Fruit fly (Drosophila melanogaster) whole organism, embryonic: ENCODE data around the gene Nup107.

Experiments used
- B-H1 ChIP-seq: fragments of 200-800 bp; sonication (Bioruptor generic); IDR thresholded peaks from 3 replicates; pipeline ENCODE4 v1.3.6; 2022; ENCODE audit warnings: missing biosample characterization, missing genetic modification characterization
- CG10274 ChIP-seq: fragments of 200-800 bp; sonication (Bioruptor generic); optimal IDR thresholded peaks from 3 replicates; lab custom pipeline; 2017; ENCODE audit warnings: missing biosample characterization, mild to moderate bottlenecking, missing genetic modification characterization
- CG10321 ChIP-seq: fragments of 200-800 bp; sonication (Bioruptor generic); IDR thresholded peaks from 2 replicates; pipeline ENCODE4 v1.3.6; 2022; ENCODE audit warnings: missing biosample characterization, missing genetic modification characterization
- CG10565 ChIP-seq: fragments of 200-800 bp; sonication (Bioruptor generic); optimal IDR thresholded peaks from 3 replicates; lab custom pipeline; 2016; ENCODE audit warnings: missing biosample characterization, mild to moderate bottlenecking, missing genetic modification characterization
- CG11560 ChIP-seq: fragments of 200-800 bp; sonication (Bioruptor generic); IDR thresholded peaks from 3 replicates; pipeline ENCODE4 v1.3.6; 2022; ENCODE audit warnings: missing biosample characterization, missing genetic modification characterization
- CG12391 ChIP-seq: fragments of 200-800 bp; sonication (Bioruptor generic); optimal IDR thresholded peaks from 3 replicates; lab custom pipeline; 2018; ENCODE audit warnings: missing biosample characterization, mild to moderate bottlenecking, missing genetic modification characterization, moderate library complexity
- CG15011 ChIP-seq: fragments of 200-800 bp; sonication (Bioruptor generic); optimal IDR thresholded peaks from 3 replicates; lab custom pipeline; 2018; ENCODE audit warnings: missing biosample characterization, mild to moderate bottlenecking, missing genetic modification characterization
- CG15073 ChIP-seq: fragments of 200-800 bp; sonication (Bioruptor generic); optimal IDR thresholded peaks from 2 replicates; lab custom pipeline; 2016; ENCODE audit warnings: missing biosample characterization, missing genetic modification characterization
- CG15479 ChIP-seq: fragments of 200-800 bp; sonication (Bioruptor generic); optimal IDR thresholded peaks from 3 replicates; lab custom pipeline; 2019; ENCODE audit warnings: missing biosample characterization, mild to moderate bottlenecking, missing genetic modification characterization, moderate library complexity
- CG17186 ChIP-seq: fragments of 200-800 bp; sonication (Bioruptor generic); optimal IDR thresholded peaks from 3 replicates; lab custom pipeline; 2017; ENCODE audit warnings: missing biosample characterization, missing genetic modification reagents, missing genetic modification characterization
- CG2875 ChIP-seq: fragments of 200-800 bp; sonication (Bioruptor generic); optimal IDR thresholded peaks from 2 replicates; lab custom pipeline; 2017; ENCODE audit warnings: missing biosample characterization, mild to moderate bottlenecking, missing genetic modification characterization, missing genetic modification reagents
- CG3065 ChIP-seq: fragments of 200-800 bp; sonication (Bioruptor generic); optimal IDR thresholded peaks from 2 replicates; lab custom pipeline; 2016; ENCODE audit warnings: missing biosample characterization, missing genetic modification characterization
- CG3163 ChIP-seq: fragments of 200-800 bp; sonication (Bioruptor generic); optimal IDR thresholded peaks from 3 replicates; lab custom pipeline; 2016; ENCODE audit warnings: missing biosample characterization, missing genetic modification characterization
- CG33213 ChIP-seq: fragments of 200-800 bp; sonication (Bioruptor generic); optimal IDR thresholded peaks from 3 replicates; lab custom pipeline; 2016; ENCODE audit warnings: missing biosample characterization, missing genetic modification characterization
- CG34422 ChIP-seq: fragments of 200-800 bp; sonication (Bioruptor generic); IDR thresholded peaks from 3 replicates; pipeline ENCODE4 v1.3.6; 2022; ENCODE audit warnings: missing biosample characterization, missing genetic modification characterization
- CG4617 ChIP-seq: fragments of 200-800 bp; sonication (Bioruptor generic); optimal IDR thresholded peaks from 3 replicates; lab custom pipeline; 2016; ENCODE audit warnings: missing biosample characterization, missing genetic modification characterization, borderline replicate concordance
- CG6813 ChIP-seq: fragments of 200-800 bp; sonication (Bioruptor generic); optimal IDR thresholded peaks from 2 replicates; lab custom pipeline; 2017; ENCODE audit warnings: missing biosample characterization, missing genetic modification characterization, mild to moderate bottlenecking, moderate library complexity, missing genetic modification reagents
- CG7271 ChIP-seq: fragments of 200-800 bp; sonication (Bioruptor generic); optimal IDR thresholded peaks from 2 replicates; lab custom pipeline; 2018; ENCODE audit warnings: missing biosample characterization, mild to moderate bottlenecking, missing genetic modification characterization, moderate library complexity
- CG7357 ChIP-seq: fragments of 200-800 bp; sonication (Bioruptor generic); IDR thresholded peaks from 3 replicates; pipeline ENCODE4 v1.3.6; 2022; ENCODE audit warnings: missing biosample characterization, missing genetic modification characterization
- CG9215 ChIP-seq: fragments of 200-800 bp; sonication (Bioruptor generic); IDR thresholded peaks from 2 replicates; pipeline ENCODE4 v1.3.6; 2022; ENCODE audit warnings: missing biosample characterization, missing genetic modification characterization
- CG9932 ChIP-seq: fragments of 200-800 bp; sonication (Bioruptor generic); IDR thresholded peaks from 2 replicates; pipeline ENCODE4 v1.3.6; 2022; ENCODE audit warnings: missing biosample characterization, missing genetic modification characterization
- Dip3 ChIP-seq: fragments of 200-800 bp; sonication (Bioruptor generic); optimal IDR thresholded peaks from 3 replicates; lab custom pipeline; 2016; ENCODE audit warnings: missing biosample characterization, missing genetic modification characterization
- Hey ChIP-seq: fragments of 200-800 bp; sonication (Bioruptor generic); optimal IDR thresholded peaks from 3 replicates; lab custom pipeline; 2018; ENCODE audit warnings: missing biosample characterization, mild to moderate bottlenecking, missing genetic modification characterization
- HmgD ChIP-seq: fragments of 200-800 bp; sonication (Bioruptor generic); optimal IDR thresholded peaks from 3 replicates; lab custom pipeline; 2016; ENCODE audit warnings: missing biosample characterization, missing genetic modification characterization
- Hr3 ChIP-seq: fragments of 200-800 bp; sonication (Bioruptor generic); optimal IDR thresholded peaks from 3 replicates; lab custom pipeline; 2016; ENCODE audit warnings: missing biosample characterization, missing genetic modification characterization
- Oli ChIP-seq: fragments of 200-800 bp; sonication (Bioruptor generic); optimal IDR thresholded peaks from 2 replicates; lab custom pipeline; 2018; ENCODE audit warnings: missing biosample characterization, mild to moderate bottlenecking, missing genetic modification characterization, moderate library complexity
- Rfx ChIP-seq: fragments of 200-800 bp; sonication (Bioruptor generic); IDR thresholded peaks from 2 replicates; pipeline ENCODE4 v1.3.6; 2022; ENCODE audit warnings: missing biosample characterization, missing genetic modification characterization
- Six4 ChIP-seq: fragments of 200-800 bp; sonication (Bioruptor generic); optimal IDR thresholded peaks from 2 replicates; lab custom pipeline; 2016; ENCODE audit warnings: missing biosample characterization, missing genetic modification characterization
- TFAM ChIP-seq: fragments of 200-800 bp; sonication (Bioruptor generic); optimal IDR thresholded peaks from 2 replicates; lab custom pipeline; 2017; ENCODE audit warnings: missing biosample characterization, missing genetic modification characterization, inconsistent platforms
- ase ChIP-seq: fragments of 200-800 bp; sonication (Bioruptor generic); IDR thresholded peaks from 3 replicates; pipeline ENCODE4 v1.3.6; 2022; ENCODE audit warnings: missing biosample characterization, missing genetic modification characterization
- bcd ChIP-seq: fragments of 200-800 bp; sonication (Bioruptor generic); optimal IDR thresholded peaks from 2 replicates; lab custom pipeline; 2017; ENCODE audit warnings: missing biosample characterization, mild to moderate bottlenecking, missing genetic modification characterization
- chinmo ChIP-seq: fragments of 200-800 bp; sonication (Bioruptor generic); IDR thresholded peaks from 4 replicates; pipeline ENCODE4 v1.3.6; 2022; ENCODE audit warnings: missing biosample characterization, missing genetic modification characterization; ENCODE audit not compliant: partially characterized antibody
- esg ChIP-seq: fragments of 200-800 bp; sonication (Bioruptor generic); conservative IDR thresholded peaks from 2 replicates; pipeline ENCODE4 v1.3.6; 2022; ENCODE audit warnings: missing biosample characterization, missing genetic modification characterization
- hb ChIP-seq: fragments of 200-800 bp; sonication (Bioruptor generic); IDR thresholded peaks from 3 replicates; pipeline ENCODE4 v1.3.6; 2022; ENCODE audit warnings: missing biosample characterization, missing genetic modification characterization; ENCODE audit not compliant: partially characterized antibody
- her ChIP-seq: fragments of 200-800 bp; sonication (Bioruptor generic); optimal IDR thresholded peaks from 2 replicates; lab custom pipeline; 2016; ENCODE audit warnings: missing biosample characterization, missing genetic modification characterization
- jigr1 ChIP-seq: fragments of 200-800 bp; sonication (Bioruptor generic); IDR thresholded peaks from 3 replicates; pipeline ENCODE4 v1.3.6; 2022; ENCODE audit warnings: missing biosample characterization, missing genetic modification characterization
- jumu ChIP-seq: fragments of 200-800 bp; sonication (Bioruptor generic); optimal IDR thresholded peaks from 3 replicates; lab custom pipeline; 2016; ENCODE audit warnings: missing biosample characterization, missing genetic modification characterization
- kni ChIP-seq: fragments of 200-800 bp; sonication (Bioruptor generic); optimal IDR thresholded peaks from 3 replicates; lab custom pipeline; 2017; ENCODE audit warnings: mild to moderate bottlenecking, missing biosample characterization, missing genetic modification reagents, missing genetic modification characterization
- lola ChIP-seq, 3 experiments: fragments of >200 bp in 2 of 3; fragments of 200-800 bp in 1 of 3; sonication (Bioruptor generic) in 1 of 3; optimal IDR thresholded peaks; 2 replicates each; lab custom pipeline; 2017 to 2019; ENCODE audit warnings: missing biosample characterization in 3 of 3, missing genetic modification characterization in 3 of 3, mild to moderate bottlenecking in 1 of 3, moderate library complexity in 1 of 3
- luna ChIP-seq: fragments of 200-800 bp; sonication (Bioruptor generic); optimal IDR thresholded peaks from 2 replicates; lab custom pipeline; 2016; ENCODE audit warnings: missing biosample characterization, missing genetic modification characterization
- mam ChIP-seq: fragments of 200-800 bp; sonication (Bioruptor generic); optimal IDR thresholded peaks from 3 replicates; lab custom pipeline; 2016; ENCODE audit warnings: missing biosample characterization, missing genetic modification characterization
- nerfin-2 ChIP-seq: fragments of 200-800 bp; sonication (Bioruptor generic); IDR thresholded peaks from 2 replicates; pipeline ENCODE4 v1.3.6; 2022; ENCODE audit warnings: missing biosample characterization, missing genetic modification characterization; ENCODE audit not compliant: partially characterized antibody
- pb ChIP-seq: fragments of 200-800 bp; sonication (Bioruptor generic); optimal IDR thresholded peaks from 3 replicates; lab custom pipeline; 2016; ENCODE audit warnings: missing biosample characterization, missing genetic modification characterization
- psq ChIP-seq: fragments of 200-800 bp; sonication (Bioruptor generic); optimal IDR thresholded peaks from 2 replicates; lab custom pipeline; 2017; ENCODE audit warnings: missing biosample characterization, missing genetic modification characterization
- ranshi ChIP-seq: fragments of 200-800 bp; sonication (Bioruptor generic); IDR thresholded peaks from 2 replicates; pipeline ENCODE4 v1.3.6; 2022; ENCODE audit warnings: missing biosample characterization, missing genetic modification characterization
- slou ChIP-seq: fragments of 200-800 bp; sonication (Bioruptor generic); optimal IDR thresholded peaks from 3 replicates; lab custom pipeline; 2016; ENCODE audit warnings: missing biosample characterization, missing genetic modification characterization
- toy ChIP-seq: fragments of 200-800 bp; sonication (Bioruptor generic); IDR thresholded peaks from 2 replicates; pipeline ENCODE4 v1.3.6; 2022; ENCODE audit warnings: missing biosample characterization, missing genetic modification characterization
- usp ChIP-seq: fragments of >200 bp; optimal IDR thresholded peaks from 2 replicates; lab custom pipeline; 2017; ENCODE audit warnings: missing biosample characterization, missing genetic modification characterization
- wek ChIP-seq: fragments of 200-800 bp; sonication (Bioruptor generic); optimal IDR thresholded peaks from 3 replicates; lab custom pipeline; 2018; ENCODE audit warnings: missing biosample characterization, mild to moderate bottlenecking, missing genetic modification characterization, moderate library complexity
- zen2 ChIP-seq: fragments of 200-800 bp; sonication (Bioruptor generic); IDR thresholded peaks from 3 replicates; pipeline ENCODE4 v1.3.6; 2022; ENCODE audit warnings: missing biosample characterization, missing genetic modification characterization; ENCODE audit not compliant: partially characterized antibody

The Nup107 gene

dm6 chr2L:10760422-10761166 lies 24.7 kb upstream of the Nup107 start, which contains the start of gene CG6495 (continued):
- TF ChIP-seq lola (GFP tag; optimal IDR thresholded peaks at IDR 0.05; lab: Kevin White, UChicago) (peak in 1 of 3 experiments; percentile 18), wek (GFP tag; lab: Kevin White, UChicago) (no peak), CG10321 (GFP tag; lab: Robert Waterston, UW) (no peak), Rfx (peak; percentile 54), CG10565 (GFP tag; lab: Kevin White, UChicago) (no peak), psq (GFP tag; lab: Kevin White, UChicago) (no peak), pb (GFP tag; lab: Kevin White, UChicago) (no peak), CG9215 (GFP tag; lab: Robert Waterston, UW) (no peak), Six4 (GFP tag; lab: Kevin White, UChicago) (peak; percentile 32), CG2875 (GFP tag; lab: Kevin White, UChicago) (no peak), ranshi (peak; percentile 35; the same call in 1 of the 2 replicates), CG33213 (GFP tag; lab: Kevin White, UChicago) (no peak), Hey (tag; lab: Kevin White, UChicago) (no peak), luna (GFP tag; lab: Kevin White, UChicago) (no peak), CG3065 (GFP tag; lab: Kevin White, UChicago) (no peak), HmgD (GFP tag; lab: Kevin White, UChicago) (no peak), CG15011 (GFP tag; lab: Kevin White, UChicago) (peak; percentile 22), CG7271 (tag; lab: Kevin White, UChicago) (no peak), CG3163 (GFP tag; lab: Kevin White, UChicago) (no peak), CG17186 (no peak), CG10274 (GFP tag; lab: Kevin White, UChicago) (no peak), CG15479 (GFP tag; lab: Kevin White, UChicago) (no peak), CG4617 (GFP tag; lab: Kevin White, UChicago) (no peak), bcd (GFP tag; lab: Kevin White, UChicago) (peak; percentile 44), nerfin-2 (GFP tag; lab: Robert Waterston, UW) (no peak), CG11560 (tag; lab: Robert Waterston, UW) (no peak), CG15073 (no peak), CG7357 (GFP tag; lab: Robert Waterston, UW) (no peak), jumu (no peak), slou (GFP tag; lab: Kevin White, UChicago) (peak; percentile 34), jigr1 (GFP tag; lab: Robert Waterston, UW) (no peak), CG6813 (GFP tag; lab: Kevin White, UChicago) (peak; percentile 54), toy (GFP tag; lab: Robert Waterston, UW) (no peak), Hr3 (peak; percentile 5), Dip3 (GFP tag; lab: Kevin White, UChicago) (no peak), Oli (tag; lab: Kevin White, UChicago) (peak; percentile 59), CG12391 (tag; lab: Kevin White, UChicago) (peak; percentile 65), B-H1 (GFP tag; lab: Robert Waterston, UW) (no peak; the same call in 2 of the 3 replicates), chinmo (no peak), ase (GFP tag; lab: Robert Waterston, UW) (no peak), her (no peak), kni (GFP tag; lab: Kevin White, UChicago) (no peak), mam (peak; percentile 23), TFAM (GFP tag; lab: Kevin White, UChicago) (no peak), esg (peak; percentile 26; the same call in 1 of the 2 replicates), CG34422 (GFP tag; lab: Robert Waterston, UW) (no peak), hb (GFP tag; lab: Robert Waterston, UW) (no peak), CG9932 (no peak; the same call in 1 of the 2 replicates), usp (GFP tag; lab: Kevin White, UChicago) (no peak), zen2 (no peak)
